Worm (Caenorhabditis elegans) whole organism, mixed stage, embryonic: ENCODE measurements around the gene Y48B6A.13.

ENCODE experiments used
- bed-3 ChIP-seq: fragments of 200-800 bp; sonication (Bioruptor generic); optimal IDR thresholded peaks from 3 replicates; lab custom pipeline; 2018; ENCODE audit warnings: mild to moderate bottlenecking, missing genetic modification characterization, moderate library complexity, missing compliant biosample characterization
- blmp-1 ChIP-seq: fragments of 150-350 bp; optimal IDR thresholded peaks from 2 replicates; lab custom pipeline; 2014; ENCODE audit warnings: missing biosample characterization, missing genetic modification characterization
- ceh-39 ChIP-seq: fragments of 150-350 bp; optimal IDR thresholded peaks from 2 replicates; lab custom pipeline; 2014; ENCODE audit warnings: missing biosample characterization, missing genetic modification characterization
- ceh-43 ChIP-seq: fragments of 200-800 bp; sonication (Bioruptor generic); optimal IDR thresholded peaks from 2 replicates; lab custom pipeline; 2018; ENCODE audit warnings: mild to moderate bottlenecking, missing genetic modification characterization, moderate library complexity, missing compliant biosample characterization
- ceh-83 ChIP-seq: fragments of 200-800 bp; sonication (Bioruptor generic); optimal IDR thresholded peaks from 2 replicates; lab custom pipeline; 2018; ENCODE audit warnings: mild to moderate bottlenecking, missing genetic modification characterization, missing compliant biosample characterization
- ces-1 ChIP-seq: fragments of 150-350 bp; optimal IDR thresholded peaks from 2 replicates; lab custom pipeline; 2014; ENCODE audit warnings: missing biosample characterization, missing genetic modification reagents, missing genetic modification characterization
- elt-1 ChIP-seq: sonication (generic microtip); optimal IDR thresholded peaks from 2 replicates; lab custom pipeline; 2017; ENCODE audit warnings: missing genetic modification characterization, mild to moderate bottlenecking, missing compliant biosample characterization, antibody characterized with exemption, moderate library complexity, borderline replicate concordance; ENCODE audit not compliant: insufficient read depth
- elt-3 ChIP-seq: fragments of 150-350 bp; optimal IDR thresholded peaks from 2 replicates; lab custom pipeline; 2014; ENCODE audit warnings: missing biosample characterization, missing genetic modification characterization
- ham-2 ChIP-seq: fragments of 200-800 bp; sonication (Bioruptor generic); optimal IDR thresholded peaks from 2 replicates; lab custom pipeline; 2018; ENCODE audit warnings: mild to moderate bottlenecking, missing genetic modification characterization, missing compliant biosample characterization
- hlh-1 ChIP-seq: fragments of 150-350 bp; optimal IDR thresholded peaks from 2 replicates; lab custom pipeline; 2014; ENCODE audit warnings: missing biosample characterization, missing genetic modification reagents, missing genetic modification characterization
- lin-13 ChIP-seq: fragments of 150-350 bp; optimal IDR thresholded peaks from 2 replicates; lab custom pipeline; 2014; ENCODE audit warnings: missing biosample characterization, missing genetic modification characterization
- lsy-2 ChIP-seq: fragments of 150-350 bp; optimal IDR thresholded peaks from 2 replicates; lab custom pipeline; 2014; ENCODE audit warnings: missing biosample characterization, missing genetic modification characterization
- mab-5 ChIP-seq: fragments of 150-350 bp; optimal IDR thresholded peaks from 2 replicates; lab custom pipeline; 2014; ENCODE audit warnings: missing biosample characterization, missing genetic modification characterization
- mep-1 ChIP-seq: fragments of 150-350 bp; optimal IDR thresholded peaks from 2 replicates; lab custom pipeline; 2017; ENCODE audit warnings: missing biosample characterization, missing genetic modification reagents, missing genetic modification characterization, inconsistent platforms
- mls-2 ChIP-seq: sonication (generic microtip); optimal IDR thresholded peaks from 2 replicates; lab custom pipeline; 2016; ENCODE audit warnings: mild to moderate bottlenecking, missing genetic modification characterization, moderate library complexity, missing compliant biosample characterization
- nhr-12 ChIP-seq: fragments of 150-350 bp; optimal IDR thresholded peaks from 2 replicates; lab custom pipeline; 2014; ENCODE audit warnings: missing biosample characterization, missing genetic modification characterization
- nhr-2 ChIP-seq: fragments of 150-350 bp; optimal IDR thresholded peaks from 2 replicates; lab custom pipeline; 2014; ENCODE audit warnings: missing biosample characterization, missing genetic modification characterization
- pha-4 ChIP-seq: fragments of 150-350 bp; optimal IDR thresholded peaks from 2 replicates; lab custom pipeline; 2018; ENCODE audit warnings: missing biosample characterization, missing genetic modification reagents, missing genetic modification characterization
- sem-2 ChIP-seq: fragments of 200-800 bp; sonication (Bioruptor generic); optimal IDR thresholded peaks from 2 replicates; lab custom pipeline; 2018; ENCODE audit warnings: mild to moderate bottlenecking, missing genetic modification characterization, missing compliant biosample characterization
- tbx-8 ChIP-seq: fragments of 200-800 bp; sonication (Bioruptor generic); optimal IDR thresholded peaks from 2 replicates; lab custom pipeline; 2018; ENCODE audit warnings: mild to moderate bottlenecking, missing genetic modification characterization, moderate library complexity, missing compliant biosample characterization
- unc-120 ChIP-seq: sonication (generic microtip); optimal IDR thresholded peaks from 2 replicates; lab custom pipeline; 2017; ENCODE audit warnings: missing genetic modification characterization, missing compliant biosample characterization; ENCODE audit not compliant: poor library complexity, severe bottlenecking
- unc-39 ChIP-seq: fragments of 150-350 bp; optimal IDR thresholded peaks from 2 replicates; lab custom pipeline; 2014; ENCODE audit warnings: missing biosample characterization, missing genetic modification characterization
- unc-62 ChIP-seq: fragments of 150-350 bp; optimal IDR thresholded peaks from 2 replicates; lab custom pipeline; 2014; ENCODE audit warnings: missing biosample characterization, missing genetic modification reagents, missing genetic modification characterization
- ztf-11 ChIP-seq: fragments of 150-350 bp; optimal IDR thresholded peaks from 2 replicates; lab custom pipeline; 2014; ENCODE audit warnings: missing biosample characterization, missing genetic modification characterization

The Y48B6A.13 gene

ce11 chrII:14178233-14178969 lies 47.7 kb downstream of the Y48B6A.13 start, which contains the start of gene efhd-1:
Gene efhd-1, plus strand, starts transcription at chrII:14178814.
- TF ChIP-seq unc-62 (GFP tag; lab: Kevin White, UChicago) (peak; percentile 89), hlh-1 (tag; lab: Kevin White, UChicago) (peak; percentile 98), bed-3 (no peak), unc-39 (tag; lab: Kevin White, UChicago) (no peak), unc-120 (tag; lab: Kevin White, UChicago) (peak; percentile 44)

- TF ChIP-seq tbx-8 (GFP tag; lab: Kevin White, UChicago): no peak
- TF ChIP-seq ces-1 (GFP tag; lab: Kevin White, UChicago): no peak
- no peak for TF ChIP-seq pha-4 (tag; lab: Kevin White, UChicago)
- no peak for TF ChIP-seq unc-62 (GFP tag; lab: Kevin White, UChicago)
- peak; percentile 12 for TF ChIP-seq hlh-1 (tag; lab: Kevin White, UChicago)
- TF ChIP-seq unc-120 (tag; lab: Kevin White, UChicago): no peak
- no peak for TF ChIP-seq ztf-11 (tag; lab: Kevin White, UChicago)
- TF ChIP-seq, all 35 proteins: peak for 1
Measured at ce11 chrII:14176642-14177041, 49.4 kb downstream of the Y48B6A.13 start.

ce11 chrII:14175099-14175498 lies 51.0 kb downstream of the Y48B6A.13 start, which contains the start of gene Y48B6A.5:
Gene Y48B6A.5, minus strand, starts transcription at chrII:14175199.
- TF ChIP-seq lin-13 (tag; lab: Kevin White, UChicago) (no peak), mab-5 (tag; lab: Kevin White, UChicago) (no peak), elt-1 (tag; lab: Kevin White, UChicago) (no peak), blmp-1 (tag; lab: Kevin White, UChicago) (no peak), elt-3 (tag; lab: Kevin White, UChicago) (no peak), bed-3 (no peak), unc-39 (tag; lab: Kevin White, UChicago) (no peak), nhr-12 (tag; lab: Kevin White, UChicago) (no peak)

- TF ChIP-seq ztf-11 (tag; lab: Kevin White, UChicago) (no peak), ceh-39 (tag; lab: Kevin White, UChicago) (no peak), mab-5 (tag; lab: Kevin White, UChicago) (no peak), unc-62 (GFP tag; lab: Kevin White, UChicago) (no peak), mep-1 (tag; lab: Kevin White, UChicago) (no peak), ceh-43 (GFP tag; lab: Kevin White, UChicago) (no peak), tbx-8 (GFP tag; lab: Kevin White, UChicago) (no peak), sem-2 (GFP tag; lab: Kevin White, UChicago) (no peak), nhr-2 (tag; lab: Kevin White, UChicago) (no peak)
Measured at ce11 chrII:14173176-14173575, 52.9 kb downstream of the Y48B6A.13 start.

ce11 chrII:14171558-14171957 lies 54.5 kb downstream of the Y48B6A.13 start, which contains the start of gene eat-2:
Gene eat-2, minus strand, starts transcription at chrII:14171658.
- TF ChIP-seq tbx-8 (GFP tag; lab: Kevin White, UChicago): no peak
- TF ChIP-seq ham-2 (GFP tag; lab: Kevin White, UChicago): no peak
- TF ChIP-seq elt-3 (tag; lab: Kevin White, UChicago): no peak
- TF ChIP-seq ceh-39 (tag; lab: Kevin White, UChicago): no peak
- no peak for TF ChIP-seq ces-1 (GFP tag; lab: Kevin White, UChicago)
- TF ChIP-seq unc-62 (GFP tag; lab: Kevin White, UChicago): no peak
- no peak for TF ChIP-seq unc-120 (tag; lab: Kevin White, UChicago)
- TF ChIP-seq mep-1 (tag; lab: Kevin White, UChicago): no peak
- no peak for TF ChIP-seq lsy-2 (tag; lab: Kevin White, UChicago)
- TF ChIP-seq ztf-11 (tag; lab: Kevin White, UChicago): no peak
- no peak for TF ChIP-seq ceh-83 (GFP tag; lab: Kevin White, UChicago)
- TF ChIP-seq ceh-43 (GFP tag; lab: Kevin White, UChicago): no peak
- no peak for TF ChIP-seq mls-2 (tag; lab: Kevin White, UChicago)
